Fruit fly (Drosophila melanogaster) whole organism, pupa: ENCODE results near the gene Trp1.

Experiments
- CG10348 ChIP-seq: fragments of 200-800 bp; sonication (Bioruptor generic); IDR thresholded peaks from 2 replicates; pipeline ENCODE4 v1.3.6; 2022; ENCODE audit warnings: missing biosample characterization, missing genetic modification characterization
- CG12605 ChIP-seq: fragments of 200-800 bp; sonication (Bioruptor generic); IDR thresholded peaks from 2 replicates; pipeline ENCODE4 v1.3.6; 2022; ENCODE audit warnings: missing biosample characterization, missing genetic modification characterization
- CG13204 ChIP-seq: fragments of 200-800 bp; sonication (Bioruptor generic); optimal IDR thresholded peaks from 2 replicates; lab custom pipeline; 2018; ENCODE audit warnings: missing biosample characterization, mild to moderate bottlenecking, missing genetic modification characterization, moderate library complexity
- CG14655 ChIP-seq: fragments of 200-800 bp; sonication (Bioruptor generic); optimal IDR thresholded peaks from 3 replicates; lab custom pipeline; 2017; ENCODE audit warnings: mild to moderate bottlenecking, missing biosample characterization, missing genetic modification reagents, missing genetic modification characterization
- CG15710 ChIP-seq: fragments of 200-800 bp; sonication (Bioruptor generic); optimal IDR thresholded peaks from 2 replicates; lab custom pipeline; 2018; ENCODE audit warnings: missing biosample characterization, mild to moderate bottlenecking, missing genetic modification characterization, moderate library complexity
- CG17806 ChIP-seq: fragments of 200-800 bp; sonication (Bioruptor generic); optimal IDR thresholded peaks from 2 replicates; lab custom pipeline; 2018; ENCODE audit warnings: missing biosample characterization, mild to moderate bottlenecking, missing genetic modification characterization, moderate library complexity
- CG32121 ChIP-seq: fragments of 200-800 bp; sonication (Bioruptor generic); IDR thresholded peaks from 2 replicates; pipeline ENCODE4 v1.3.6; 2022; ENCODE audit warnings: missing biosample characterization, missing genetic modification characterization
- CG34367 ChIP-seq: fragments of 200-800 bp; sonication (Bioruptor generic); optimal IDR thresholded peaks from 2 replicates; lab custom pipeline; 2018; ENCODE audit warnings: missing biosample characterization, mild to moderate bottlenecking, missing genetic modification characterization
- CG4496 ChIP-seq: fragments of 200-800 bp; sonication (Bioruptor generic); IDR thresholded peaks from 3 replicates; pipeline ENCODE4 v1.3.6; 2022; ENCODE audit warnings: missing biosample characterization, missing genetic modification characterization
- CG8159 ChIP-seq: fragments of 200-800 bp; sonication (Bioruptor generic); optimal IDR thresholded peaks from 3 replicates; lab custom pipeline; 2018; ENCODE audit warnings: missing biosample characterization, mild to moderate bottlenecking, missing genetic modification characterization, moderate library complexity
- CG8301 ChIP-seq: fragments of 200-800 bp; sonication (Bioruptor generic); optimal IDR thresholded peaks from 2 replicates; lab custom pipeline; 2018; ENCODE audit warnings: missing biosample characterization, mild to moderate bottlenecking, missing genetic modification characterization
- CG9948 ChIP-seq: fragments of 200-800 bp; sonication (Bioruptor generic); optimal IDR thresholded peaks from 2 replicates; lab custom pipeline; 2018; ENCODE audit warnings: missing biosample characterization, mild to moderate bottlenecking, missing genetic modification characterization, moderate library complexity
- D1 ChIP-seq: fragments of 200-800 bp; sonication (Bioruptor generic); optimal IDR thresholded peaks from 2 replicates; lab custom pipeline; 2018; ENCODE audit warnings: missing biosample characterization, mild to moderate bottlenecking, missing genetic modification characterization, moderate library complexity
- EcR ChIP-seq: fragments of 200-800 bp; sonication (Bioruptor generic); optimal IDR thresholded peaks from 3 replicates; lab custom pipeline; 2019; ENCODE audit warnings: missing biosample characterization, missing genetic modification characterization, mild to moderate bottlenecking, moderate library complexity, missing genetic modification reagents
- Ets98B ChIP-seq: fragments of 200-800 bp; sonication (Bioruptor generic); IDR thresholded peaks from 2 replicates; pipeline ENCODE4 v1.3.6; 2022; ENCODE audit warnings: missing biosample characterization, missing genetic modification characterization
- Pif1A ChIP-seq: fragments of 200-800 bp; sonication (Bioruptor generic); optimal IDR thresholded peaks from 3 replicates; lab custom pipeline; 2016; ENCODE audit warnings: missing biosample characterization, missing genetic modification characterization
- Pif1B ChIP-seq: fragments of 200-800 bp; sonication (Bioruptor generic); optimal IDR thresholded peaks from 3 replicates; lab custom pipeline; 2016; ENCODE audit warnings: missing biosample characterization, missing genetic modification characterization
- Snoo ChIP-seq: fragments of 200-800 bp; sonication (Bioruptor generic); optimal IDR thresholded peaks from 3 replicates; lab custom pipeline; 2017; ENCODE audit warnings: missing biosample characterization, mild to moderate bottlenecking, missing genetic modification characterization, inconsistent platforms
- fd96Ca ChIP-seq: fragments of 200-800 bp; sonication (Bioruptor generic); IDR thresholded peaks from 3 replicates; pipeline ENCODE4 v1.3.6; 2022; ENCODE audit warnings: missing biosample characterization, missing genetic modification characterization
- gl ChIP-seq: fragments of 200-800 bp; sonication (Bioruptor generic); optimal IDR thresholded peaks from 2 replicates; lab custom pipeline; 2018; ENCODE audit warnings: missing biosample characterization, mild to moderate bottlenecking, missing genetic modification characterization
- rn ChIP-seq: fragments of 200-800 bp; sonication (Bioruptor generic); IDR thresholded peaks from 2 replicates; pipeline ENCODE4 v1.3.6; 2022; ENCODE audit warnings: missing biosample characterization, missing genetic modification characterization

The Trp1 gene

dm6 chr2L:9986402-9987350, 22.5 kb upstream of the Trp1 start:
- TF ChIP-seq gl (tag; lab: Kevin White, UChicago), result peak; percentile 92
- TF ChIP-seq fd96Ca, result peak; percentile 97
- peak; percentile 45 for TF ChIP-seq D1
- TF ChIP-seq CG9948 (tag; lab: Kevin White, UChicago), result peak; percentile 92
- TF ChIP-seq CG13204 (GFP tag; lab: Kevin White, UChicago), result peak; percentile 89
- TF ChIP-seq Ets98B, result peak; percentile 95
- peak; percentile 89 for TF ChIP-seq CG32121 (GFP tag; lab: Robert Waterston, UW)
- peak; percentile 90 for TF ChIP-seq CG12605 (GFP tag; lab: Robert Waterston, UW)
- TF ChIP-seq CG4496, result peak; percentile 95
- TF ChIP-seq EcR (GFP tag; lab: Kevin White, UChicago), result peak; percentile 76
- TF ChIP-seq Pif1B (GFP tag; lab: Kevin White, UChicago), result peak; percentile 95
- peak; percentile 92 for TF ChIP-seq CG8301 (tag; lab: Kevin White, UChicago)
- peak; percentile 94 for TF ChIP-seq CG15710
- TF ChIP-seq CG34367 (tag; lab: Kevin White, UChicago), result peak; percentile 92
- TF ChIP-seq Snoo (tag; lab: Kevin White, UChicago), result peak; percentile 81
- TF ChIP-seq CG10348 (GFP tag; lab: Robert Waterston, UW), result 0 out of 2 replicates have a peak, but pooled peaks have one; percentile 28
- TF ChIP-seq Pif1A (GFP tag; lab: Kevin White, UChicago), result peak; percentile 93
- TF ChIP-seq CG8159 (tag; lab: Kevin White, UChicago), result peak; percentile 93
- peak; percentile 90 for TF ChIP-seq rn (GFP tag; lab: Robert Waterston, UW)
- peak; percentile 94 for TF ChIP-seq CG14655 (GFP tag; lab: Kevin White, UChicago)
- TF ChIP-seq CG17806 (tag; lab: Kevin White, UChicago), result peak; percentile 94

dm6 chr2L:9988201-9988990, 20.8 kb upstream of the Trp1 start:
- TF ChIP-seq EcR (GFP tag; lab: Kevin White, UChicago) (peak; percentile 86), CG34367 (tag; lab: Kevin White, UChicago) (no peak)
- TF ChIP-seq, all 21 proteins: peak for 1

DNA sequence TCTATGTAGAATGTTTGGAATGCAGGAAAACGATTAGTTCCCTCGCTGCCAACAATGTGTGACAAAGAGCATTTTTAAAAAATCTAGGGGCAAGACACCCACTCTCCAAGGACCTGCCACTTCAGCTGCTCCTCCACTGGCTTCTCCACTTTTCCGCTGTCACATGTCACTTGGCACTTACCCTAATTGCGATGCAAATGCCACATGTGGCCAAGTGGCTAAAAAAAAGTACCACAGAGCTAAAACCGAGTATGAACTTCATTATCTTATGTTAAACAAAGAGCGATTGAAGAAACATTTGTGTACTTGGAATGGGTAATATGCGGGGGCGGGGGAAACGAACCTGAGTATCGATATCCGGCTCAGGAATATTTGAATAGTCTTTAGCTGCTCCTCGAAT, 19.9 kb upstream of the Trp1 start:
- TF ChIP-seq Snoo (tag; lab: Kevin White, UChicago), result no peak
- no peak for TF ChIP-seq fd96Ca
- no peak for TF ChIP-seq CG14655 (GFP tag; lab: Kevin White, UChicago)
- TF ChIP-seq CG13204 (GFP tag; lab: Kevin White, UChicago), result no peak
- TF ChIP-seq CG34367 (tag; lab: Kevin White, UChicago), result no peak
- no peak for TF ChIP-seq CG9948 (tag; lab: Kevin White, UChicago)
- no peak for TF ChIP-seq D1
- TF ChIP-seq rn (GFP tag; lab: Robert Waterston, UW), result no peak
- TF ChIP-seq CG32121 (GFP tag; lab: Robert Waterston, UW), result no peak
- TF ChIP-seq CG4496, result no peak
- TF ChIP-seq CG10348 (GFP tag; lab: Robert Waterston, UW), result no peak
- TF ChIP-seq Ets98B, result no peak
- no peak for TF ChIP-seq gl (tag; lab: Kevin White, UChicago)
- no peak for TF ChIP-seq CG15710
- TF ChIP-seq CG17806 (tag; lab: Kevin White, UChicago), result no peak
- TF ChIP-seq Pif1A (GFP tag; lab: Kevin White, UChicago), result no peak

DNA sequence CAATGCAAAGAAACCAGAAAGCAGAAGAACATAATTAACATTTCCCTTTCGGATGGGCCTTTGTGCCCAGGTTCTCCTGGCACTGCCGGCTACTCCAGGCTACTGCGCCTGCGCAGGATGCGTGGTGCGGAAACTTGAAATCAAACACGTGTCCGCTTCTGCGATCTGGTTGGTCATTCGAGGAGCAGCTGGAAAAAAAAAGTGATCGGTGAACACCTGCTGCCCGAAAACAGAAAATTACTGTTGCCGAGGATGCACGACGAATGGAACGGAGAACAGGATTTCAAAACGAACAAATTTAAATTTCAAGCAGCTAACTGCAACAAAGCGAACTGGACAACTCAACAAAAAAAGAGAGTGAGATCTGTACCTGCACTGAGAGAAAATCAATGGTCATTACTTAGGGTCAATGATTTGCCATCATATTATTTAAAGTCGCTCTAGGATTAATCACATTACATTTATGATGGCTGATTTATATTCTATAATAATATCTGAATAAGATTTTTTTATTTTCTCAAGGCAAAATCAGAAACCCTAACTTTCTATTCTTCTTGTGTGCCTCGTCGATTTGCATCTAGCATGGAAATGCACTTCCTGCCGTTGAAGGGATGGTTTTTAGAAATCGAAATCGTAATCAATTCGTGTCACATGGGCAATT, 19.2 kb upstream of the Trp1 start:
- no peak for TF ChIP-seq fd96Ca
- TF ChIP-seq CG13204 (GFP tag; lab: Kevin White, UChicago), result no peak
- TF ChIP-seq CG4496, result no peak
- TF ChIP-seq Snoo (tag; lab: Kevin White, UChicago), result peak; percentile 47
- TF ChIP-seq CG9948 (tag; lab: Kevin White, UChicago), result peak; percentile 32
- TF ChIP-seq CG34367 (tag; lab: Kevin White, UChicago), result peak; percentile 9
- no peak for TF ChIP-seq CG32121 (GFP tag; lab: Robert Waterston, UW)
- TF ChIP-seq CG8159 (tag; lab: Kevin White, UChicago), result peak; percentile 65
- peak; percentile 48 for TF ChIP-seq CG17806 (tag; lab: Kevin White, UChicago)
- TF ChIP-seq Pif1A (GFP tag; lab: Kevin White, UChicago), result peak; percentile 20
- peak; percentile 25 for TF ChIP-seq CG15710
- TF ChIP-seq CG10348 (GFP tag; lab: Robert Waterston, UW), result no peak

dm6 chr2L:9994382-9994781, 14.8 kb upstream of the Trp1 start:
- TF ChIP-seq CG34367 (tag; lab: Kevin White, UChicago) (no peak), CG4496 (no peak), CG13204 (GFP tag; lab: Kevin White, UChicago) (no peak)
